Worm (Caenorhabditis elegans) whole organism, L2 larva: Measurements from ENCODE around the gene T24C12.1.
A peak's percentile ranks its signal among the peaks of the same experiment; 100 is the strongest.

ENCODE experiments used
- F13H6.1 ChIP-seq: sonication (generic microtip); optimal IDR thresholded peaks from 2 replicates; lab custom pipeline; 2016; ENCODE audit warnings: missing genetic modification characterization, missing compliant biosample characterization
- Y55F3AM.14 ChIP-seq: fragments of 200-800 bp; sonication (Bioruptor generic); optimal IDR thresholded peaks from 2 replicates; lab custom pipeline; 2018; ENCODE audit warnings: mild to moderate bottlenecking, missing genetic modification characterization, missing compliant biosample characterization
- crh-2 ChIP-seq: sonication (generic microtip); optimal IDR thresholded peaks from 2 replicates; lab custom pipeline; 2017; ENCODE audit warnings: missing biosample characterization, missing genetic modification characterization
- egl-27 ChIP-seq: sonication (generic microtip); optimal IDR thresholded peaks from 3 replicates; lab custom pipeline; 2017; ENCODE audit warnings: missing biosample characterization, missing genetic modification reagents, missing genetic modification characterization
- lsy-2 ChIP-seq, 2 experiments: fragments of 150-350 bp in 1 of 2; sonication (generic microtip) in 1 of 2; optimal IDR thresholded peaks; 2 replicates each; lab custom pipeline; 2014 to 2017; ENCODE audit warnings: missing biosample characterization in 2 of 2, missing genetic modification characterization in 2 of 2
- nhr-12 ChIP-seq: fragments of 150-350 bp; optimal IDR thresholded peaks from 2 replicates; lab custom pipeline; 2014; ENCODE audit warnings: missing biosample characterization, missing genetic modification characterization
- nhr-25 ChIP-seq: fragments of 150-350 bp; sonication (generic microtip); optimal IDR thresholded peaks from 3 replicates; lab custom pipeline; 2014; ENCODE audit warnings: missing biosample characterization, missing genetic modification characterization
- nhr-77 ChIP-seq: fragments of 150-350 bp; optimal IDR thresholded peaks from 2 replicates; lab custom pipeline; 2014; ENCODE audit warnings: missing biosample characterization, missing genetic modification characterization
- skn-1 ChIP-seq: sonication (generic microtip); optimal IDR thresholded peaks from 2 replicates; lab custom pipeline; 2017; ENCODE audit warnings: missing biosample characterization, missing genetic modification characterization
- unc-62 ChIP-seq: fragments of 150-350 bp; optimal IDR thresholded peaks from 2 replicates; lab custom pipeline; 2014; ENCODE audit warnings: missing biosample characterization, missing genetic modification reagents, missing genetic modification characterization
- ztf-11 ChIP-seq: sonication (generic microtip); optimal IDR thresholded peaks from 2 replicates; lab custom pipeline; 2017; ENCODE audit warnings: missing biosample characterization, missing genetic modification characterization

DNA sequence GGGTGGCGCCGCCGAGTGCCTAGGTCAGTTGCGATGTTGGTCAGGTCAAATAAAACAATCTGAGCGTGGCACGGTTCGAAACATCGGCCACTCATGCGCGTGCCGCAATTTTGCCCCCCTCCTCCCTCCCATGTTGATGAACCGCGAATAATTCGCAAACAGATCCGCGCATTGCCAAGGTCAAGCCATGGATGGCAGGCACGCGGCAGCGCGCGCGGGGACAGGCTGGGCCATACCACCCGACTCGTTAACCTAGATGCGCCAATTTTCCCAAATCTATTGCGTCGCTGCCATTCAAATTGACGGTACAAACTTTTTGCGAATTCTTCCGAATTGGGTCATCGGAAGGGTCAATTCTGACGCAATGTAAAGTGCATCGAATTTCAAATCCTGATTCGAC, 17.4 kb downstream of the T24C12.1 start:
- TF ChIP-seq egl-27 (tag; lab: Kevin White, UChicago) = no peak
- TF ChIP-seq unc-62 = no peak
- TF ChIP-seq ztf-11 (tag; lab: Kevin White, UChicago) = no peak
- no peak for TF ChIP-seq skn-1
- TF ChIP-seq F13H6.1 (tag; lab: Kevin White, UChicago) = no peak
- no peak for TF ChIP-seq crh-2 (tag; lab: Kevin White, UChicago)
- peak in 1 of 2 experiments; percentile 18 for TF ChIP-seq lsy-2 (tag; optimal IDR thresholded peaks at IDR 0.05; lab: Kevin White, UChicago)
- TF ChIP-seq nhr-25 (tag; lab: Kevin White, UChicago) = peak; percentile 25
- TF ChIP-seq Y55F3AM.14 (GFP tag; lab: Kevin White, UChicago) = peak; percentile 13
- no peak for TF ChIP-seq nhr-77 (tag; lab: Kevin White, UChicago)
- no peak for TF ChIP-seq nhr-12 (tag; lab: Kevin White, UChicago)
